Worm (Caenorhabditis elegans): ENCODE results near the gene F59A7.11.

The F59A7.11 gene

DNA sequence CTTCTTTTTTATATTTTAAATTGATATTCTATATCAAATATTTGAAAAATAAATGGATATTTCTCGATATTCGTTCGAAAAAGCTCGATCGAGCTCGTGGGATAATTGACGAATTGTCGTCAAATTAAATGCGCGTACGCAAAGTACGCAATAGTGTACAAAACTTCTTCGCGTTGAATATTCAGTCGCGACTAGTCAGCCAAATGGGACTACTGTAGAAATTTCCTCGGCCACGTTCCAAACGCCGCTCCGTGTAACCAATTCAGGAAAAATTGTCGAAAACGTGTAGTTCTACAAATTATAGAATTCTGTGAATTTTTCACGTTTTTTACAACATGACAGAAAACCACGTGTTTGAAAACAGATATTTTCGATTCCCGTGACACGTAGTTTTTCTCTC lies 5.3 kb downstream of the F59A7.11 start (continued):
- TF ChIP-seq let-526 (GFP tag; IDR thresholded peaks at IDR 0.05) (0 out of 2 replicates have a peak, but pooled peaks have one; percentile 52), chd-7 (tag; optimal IDR thresholded peaks at IDR 0.05) (no peak)

DNA sequence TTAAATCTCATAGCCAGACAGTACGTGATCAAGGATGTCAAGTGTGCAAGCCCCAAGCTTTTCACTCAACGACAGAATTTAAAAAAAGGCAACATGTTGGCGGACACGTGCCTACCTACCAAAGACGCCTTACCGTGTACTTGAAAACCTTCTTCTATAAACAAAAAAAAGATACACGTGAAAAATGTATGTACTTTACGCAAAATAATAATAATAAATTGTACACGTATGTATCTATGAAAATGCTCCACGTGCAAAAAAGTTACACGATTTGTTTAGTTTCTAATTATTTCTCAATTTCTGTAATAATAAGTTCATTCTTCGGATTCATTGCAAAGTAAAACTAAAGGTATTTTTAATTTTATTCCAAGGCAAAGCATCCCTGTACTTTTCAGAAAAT lies 9.1 kb downstream of the F59A7.11 start, which contains the start of gene cysl-4:
TSS of gene cysl-4 (plus strand) at position 301 of the 400 bp plus-strand sequence.
- no peak for TF ChIP-seq him-1 (tag; optimal IDR thresholded peaks at IDR 0.05)
- TF ChIP-seq F55B11.4 (tag; optimal IDR thresholded peaks at IDR 0.05; ENCODE audit: borderline replicate concordance, insufficient read depth): no peak
- no peak for TF ChIP-seq hmg-20 (GFP tag; IDR thresholded peaks at IDR 0.05)
- no peak for TF ChIP-seq madf-6 (GFP tag; IDR thresholded peaks at IDR 0.05)
- no peak for TF ChIP-seq ama-1 (optimal IDR thresholded peaks at IDR 0.05)
- TF ChIP-seq ama-1 (GFP tag; optimal IDR thresholded peaks at IDR 0.05): no peak
- TF ChIP-seq sea-2 (GFP tag; IDR thresholded peaks at IDR 0.05): no peak
- no peak for TF ChIP-seq lir-1 (GFP tag; conservative IDR thresholded peaks at IDR 0.05)
- TF ChIP-seq D2030.7 (GFP tag; IDR thresholded peaks at IDR 0.05): no peak
- TF ChIP-seq tbx-9 (tag; optimal IDR thresholded peaks at IDR 0.05; ENCODE audit: borderline replicate concordance): no peak
- TF ChIP-seq aptf-2 (GFP tag; conservative IDR thresholded peaks at IDR 0.05): no peak
- TF ChIP-seq lin-35 (GFP tag; optimal IDR thresholded peaks at IDR 0.05): no peak
- no peak for TF ChIP-seq Y53F4B.3 (GFP tag; IDR thresholded peaks at IDR 0.05)
- no peak for TF ChIP-seq ztf-28 (GFP tag; IDR thresholded peaks at IDR 0.05)
- no peak for TF ChIP-seq nfya-2 (GFP tag; IDR thresholded peaks at IDR 0.05)
- no peak for TF ChIP-seq lin-54 (GFP tag; optimal IDR thresholded peaks at IDR 0.05)
- TF ChIP-seq C06A6.2 (GFP tag; conservative IDR thresholded peaks at IDR 0.05): no peak
- TF ChIP-seq zfh-2 (GFP tag; conservative IDR thresholded peaks at IDR 0.05): no peak
- no peak for TF ChIP-seq zim-3 (tag; optimal IDR thresholded peaks at IDR 0.05)
- TF ChIP-seq ceh-27 (GFP tag; optimal IDR thresholded peaks at IDR 0.05): no peak
- no peak for TF ChIP-seq T26A5.8 (tag; optimal IDR thresholded peaks at IDR 0.05)

DNA sequence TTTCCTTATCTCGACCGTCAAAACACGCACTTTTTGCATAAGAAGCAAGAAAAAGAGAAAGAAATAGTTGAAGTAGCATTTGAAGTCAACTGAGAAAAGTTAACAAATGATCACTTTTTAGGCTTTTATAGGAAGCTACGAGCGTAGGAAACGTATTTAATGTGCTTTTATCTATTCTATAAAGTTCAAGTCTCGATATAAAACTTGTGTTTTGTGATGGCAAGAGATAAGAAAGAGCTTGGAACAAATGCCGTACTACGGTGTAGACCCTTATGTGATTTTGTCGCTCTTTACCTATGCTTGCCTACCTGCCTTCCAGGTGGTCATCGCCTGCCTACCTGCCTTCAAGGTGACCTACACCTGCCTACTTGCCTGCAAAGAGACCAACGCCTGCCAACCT lies 9.5 kb downstream of the F59A7.11 start, which contains the start of gene clec-206:
TSS of gene clec-206 (minus strand) at position 101 of the 400 bp plus-strand sequence.
- TF ChIP-seq zfh-2 (GFP tag; conservative IDR thresholded peaks at IDR 0.05) (0 out of 2 replicates have a peak, but pooled peaks have one; percentile 6), lsl-1 (GFP tag; optimal IDR thresholded peaks at IDR 0.05) (no peak), ceh-58 (GFP tag; IDR thresholded peaks at IDR 0.05) (0 out of 2 replicates have a peak, but pooled peaks have one; percentile 38)

DNA sequence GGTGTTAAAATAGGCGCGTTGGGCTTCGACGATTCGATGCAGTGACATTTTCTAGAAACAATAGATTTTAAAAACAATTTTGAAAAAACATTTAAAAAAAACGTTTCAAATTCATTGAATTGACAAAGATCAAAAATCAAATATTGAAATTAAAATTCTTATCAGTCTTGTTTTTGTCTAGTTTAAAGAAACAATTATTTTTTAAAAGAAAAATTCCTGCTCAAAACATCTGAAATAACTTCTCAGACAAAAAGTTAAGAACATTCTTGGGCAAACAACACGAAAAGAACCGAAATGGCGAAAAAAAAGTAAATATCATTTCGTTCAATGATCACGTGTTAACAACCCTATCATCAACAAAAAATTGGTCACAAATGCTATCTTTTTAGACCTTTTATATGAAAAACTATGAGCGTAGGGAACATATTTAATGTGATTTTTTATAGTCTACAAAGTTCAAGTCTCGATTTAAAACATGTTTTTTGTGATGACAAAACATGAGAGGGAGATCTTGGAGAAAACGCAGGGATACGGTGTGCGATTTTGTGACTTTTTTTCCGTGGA lies 14.1 kb downstream of the F59A7.11 start, which contains the start of gene alh-5:
TSS of gene alh-5 (minus strand) at position 51 of the 564 bp plus-strand sequence.
- TF ChIP-seq ztf-28 (GFP tag; IDR thresholded peaks at IDR 0.05) (no peak), xnd-1 (tag; optimal IDR thresholded peaks at IDR 0.05) (no peak), nhr-80 (tag; optimal IDR thresholded peaks at IDR 0.05) (peak; percentile 19)

DNA sequence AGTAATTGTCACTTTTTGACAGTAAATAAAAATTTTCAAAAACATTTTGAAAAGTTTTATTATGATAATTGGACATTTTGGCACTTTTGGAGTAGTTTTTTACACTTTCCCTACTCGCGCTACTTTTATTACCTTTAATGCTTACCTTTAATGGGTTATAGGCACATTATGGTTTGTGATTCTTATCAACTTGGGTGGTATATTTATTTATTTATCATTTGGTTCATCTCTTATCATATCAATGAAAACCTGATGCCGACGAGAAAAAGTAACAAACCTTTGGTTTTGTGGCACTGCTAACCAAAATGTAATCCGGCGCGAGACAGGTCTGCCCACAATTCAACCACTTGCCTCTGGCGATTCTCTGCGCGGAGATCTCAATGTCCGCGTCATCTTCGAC lies 15.4 kb downstream of the F59A7.11 start:
- TF ChIP-seq B0035.1 (tag; optimal IDR thresholded peaks at IDR 0.05) (no peak), F57A8.1 (GFP tag; optimal IDR thresholded peaks at IDR 0.05) (no peak), aptf-2 (GFP tag; conservative IDR thresholded peaks at IDR 0.05) (no peak), hmg-20 (GFP tag; IDR thresholded peaks at IDR 0.05) (no peak), zim-3 (tag; optimal IDR thresholded peaks at IDR 0.05) (no peak), let-526 (GFP tag; IDR thresholded peaks at IDR 0.05) (no peak), dpl-1 (GFP tag; optimal IDR thresholded peaks at IDR 0.05) (no peak), F37B4.10 (GFP tag; IDR thresholded peaks at IDR 0.05) (no peak), mel-28 (tag; optimal IDR thresholded peaks at IDR 0.05; ENCODE audit: borderline replicate concordance) (no peak), nfya-2 (GFP tag; IDR thresholded peaks at IDR 0.05) (no peak), nhr-179 (tag; optimal IDR thresholded peaks at IDR 0.05) (no peak), madf-6 (GFP tag; IDR thresholded peaks at IDR 0.05) (no peak), snpc-1.1 (tag; optimal IDR thresholded peaks at IDR 0.05; ENCODE audit: insufficient read depth) (no peak), D2030.7 (GFP tag; IDR thresholded peaks at IDR 0.05) (no peak), snpc-3.4 (tag; optimal IDR thresholded peaks at IDR 0.05) (no peak)
